Worm (Caenorhabditis elegans): ENCODE data around the gene rpl-23.

rpl-23 gene

DNA sequence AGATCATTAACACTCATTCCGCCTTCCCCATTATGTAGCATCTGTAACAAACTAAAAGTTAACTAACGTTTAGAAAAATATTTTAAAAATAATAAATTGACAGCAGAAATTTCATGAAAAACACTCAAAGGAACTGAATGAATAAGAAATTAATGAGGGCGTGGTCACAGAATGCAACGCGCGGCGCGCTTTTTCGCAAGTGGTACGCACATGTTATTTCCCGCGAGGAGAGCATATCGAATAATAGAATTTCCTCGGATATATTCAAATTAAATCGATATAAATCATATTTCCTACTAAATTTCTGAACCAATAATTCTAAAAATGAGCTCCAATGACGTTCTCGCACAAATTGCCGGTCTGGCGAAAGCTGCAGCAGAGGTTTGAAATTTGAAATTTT lies 13.2 kb downstream of the rpl-23 start, which contains the start of the genes abi-1 and arle-14:
Gene abi-1, minus strand, starts transcription at position 51 of the 400 bp plus-strand sequence.
Gene arle-14, plus strand, starts transcription at position 217 of the 400 bp plus-strand sequence.
- TF ChIP-seq ceh-79 (tag; optimal IDR thresholded peaks at IDR 0.05) (no peak), C17E4.6 (GFP tag; IDR thresholded peaks at IDR 0.05) (no peak), F39B2.1 (GFP tag; IDR thresholded peaks at IDR 0.05) (no peak), Y67H2A.10 (GFP tag; conservative IDR thresholded peaks at IDR 0.05) (no peak), madf-8 (GFP tag; conservative IDR thresholded peaks at IDR 0.05) (0 out of 2 replicates have a peak, but pooled peaks have one; percentile 18), rec-8 (tag; optimal IDR thresholded peaks at IDR 0.05) (no peak), zfh-2 (GFP tag; conservative IDR thresholded peaks at IDR 0.05) (no peak), F10E7.11 (tag; optimal IDR thresholded peaks at IDR 0.05) (no peak), Y53F4B.3 (GFP tag; IDR thresholded peaks at IDR 0.05) (no peak), Y95B8A.8 (GFP tag; IDR thresholded peaks at IDR 0.05) (no peak), ztf-26 (tag; optimal IDR thresholded peaks at IDR 0.05) (no peak), bed-1 (GFP tag; IDR thresholded peaks at IDR 0.05) (no peak), K12H6.12 (tag; optimal IDR thresholded peaks at IDR 0.05) (no peak), mes-4 (tag; optimal IDR thresholded peaks at IDR 0.05) (no peak), D2030.7 (GFP tag; IDR thresholded peaks at IDR 0.05) (peak; percentile 16; the same call in 1 of the 2 replicates), lag-1 (GFP tag; IDR thresholded peaks at IDR 0.05) (no peak), zim-3 (tag; optimal IDR thresholded peaks at IDR 0.05) (no peak), tbx-9 (tag; optimal IDR thresholded peaks at IDR 0.05; ENCODE audit: borderline replicate concordance) (no peak), ccch-3 (GFP tag; optimal IDR thresholded peaks at IDR 0.05) (no peak), lsl-1 (GFP tag; optimal IDR thresholded peaks at IDR 0.05) (peak; percentile 33), snpc-4 (GFP tag; optimal IDR thresholded peaks at IDR 0.05) (no peak), snpc-4 (tag; optimal IDR thresholded peaks at IDR 0.05) (no peak), gei-17 (GFP tag; optimal IDR thresholded peaks at IDR 0.05) (no peak), nfyb-1 (GFP tag; IDR thresholded peaks at IDR 0.05) (no peak), mxl-1 (tag; optimal IDR thresholded peaks at IDR 0.05) (no peak), ekl-4 (GFP tag; IDR thresholded peaks at IDR 0.05) (no peak), cebp-2 (GFP tag; IDR thresholded peaks at IDR 0.05) (no peak), lsy-27 (tag; optimal IDR thresholded peaks at IDR 0.05; ENCODE audit: borderline replicate concordance, insufficient read depth) (no peak), die-1 (tag; optimal IDR thresholded peaks at IDR 0.05) (no peak), ztf-22 (GFP tag; optimal IDR thresholded peaks at IDR 0.05) (no peak), F33H1.4 (GFP tag; IDR thresholded peaks at IDR 0.05) (peak; percentile 43; the same call in 1 of the 2 replicates), ceh-40 (GFP tag; IDR thresholded peaks at IDR 0.05) (no peak), hrde-1 (tag; optimal IDR thresholded peaks at IDR 0.05; ENCODE audit: borderline replicate concordance) (no peak), dpff-1 (tag; optimal IDR thresholded peaks at IDR 0.05) (no peak), bed-2 (GFP tag; IDR thresholded peaks at IDR 0.05) (no peak), B0019.2 (GFP tag; conservative IDR thresholded peaks at IDR 0.05) (no peak), tlf-1 (GFP tag; optimal IDR thresholded peaks at IDR 0.05) (no peak), ztf-28 (GFP tag; IDR thresholded peaks at IDR 0.05) (no peak), snpc-1.1 (tag; optimal IDR thresholded peaks at IDR 0.05; ENCODE audit: insufficient read depth) (peak; percentile 51), dox-1 (GFP tag; IDR thresholded peaks at IDR 0.05) (no peak), chd-7 (tag; optimal IDR thresholded peaks at IDR 0.05) (no peak), hlh-12 (tag; optimal IDR thresholded peaks at IDR 0.05) (no peak), dpl-1 (GFP tag; optimal IDR thresholded peaks at IDR 0.05) (peak; percentile 23), rpc-1 (optimal IDR thresholded peaks at IDR 0.05) (no peak), rpc-1 (tag; optimal IDR thresholded peaks at IDR 0.05) (no peak), attf-6 (GFP tag; IDR thresholded peaks at IDR 0.05) (no peak), F52B5.7 (tag; optimal IDR thresholded peaks at IDR 0.05) (no peak), ztf-18 (tag; optimal IDR thresholded peaks at IDR 0.05) (no peak), egl-18 (GFP tag; IDR thresholded peaks at IDR 0.05) (no peak), snpc-3.4 (tag; optimal IDR thresholded peaks at IDR 0.05) (peak; percentile 29)
